Worm (Caenorhabditis elegans): ENCODE data around the gene swsn-7.

- TF ChIP-seq zip-2 (tag; optimal IDR thresholded peaks at IDR 0.05) (no peak), sdz-12 (GFP tag; optimal IDR thresholded peaks at IDR 0.05) (no peak), T26A8.4 (GFP tag; IDR thresholded peaks at IDR 0.05) (0 out of 2 replicates have a peak, but pooled peaks have one; percentile 34), aly-2 (tag; optimal IDR thresholded peaks at IDR 0.05) (no peak), nhr-6 (tag; optimal IDR thresholded peaks at IDR 0.05) (peak; percentile 40)
These were observed 10.8 kb downstream of the swsn-7 start for ce11 chrII:8016761-8017160.
